Worm (Caenorhabditis elegans) whole organism, L1 larva: ENCODE results near the gene T13C2.2.

Source experiments
- aly-2 ChIP-seq: fragments of 150-350 bp; optimal IDR thresholded peaks from 2 replicates; lab custom pipeline; 2014; ENCODE audit warnings: missing biosample characterization, missing genetic modification characterization
- efl-3 ChIP-seq: fragments of 200-800 bp; sonication (Bioruptor generic); optimal IDR thresholded peaks from 2 replicates; lab custom pipeline; 2018; ENCODE audit warnings: mild to moderate bottlenecking, missing genetic modification characterization, missing compliant biosample characterization
- egl-27 ChIP-seq, 2 experiments: fragments of 150-350 bp in 1 of 2; sonication (generic microtip); optimal IDR thresholded peaks; 3 replicates each; lab custom pipeline; 2017 to 2018; ENCODE audit warnings: missing biosample characterization in 2 of 2, missing genetic modification characterization in 2 of 2, missing genetic modification reagents in 2 of 2
- fkh-10 ChIP-seq: sonication (generic microtip); optimal IDR thresholded peaks from 2 replicates; lab custom pipeline; 2017; ENCODE audit warnings: missing biosample characterization, missing genetic modification reagents, missing genetic modification characterization
- hpl-2 ChIP-seq: fragments of 150-350 bp; optimal IDR thresholded peaks from 2 replicates; lab custom pipeline; 2014; ENCODE audit warnings: missing biosample characterization, missing genetic modification reagents, missing genetic modification characterization
- lin-13 ChIP-seq: fragments of 150-350 bp; optimal IDR thresholded peaks from 2 replicates; lab custom pipeline; 2014; ENCODE audit warnings: missing biosample characterization, missing genetic modification reagents, missing genetic modification characterization
- lin-39 ChIP-seq: fragments of 150-350 bp; optimal IDR thresholded peaks from 2 replicates; lab custom pipeline; 2014; ENCODE audit warnings: missing biosample characterization, missing genetic modification reagents, missing genetic modification characterization
- nhr-77 ChIP-seq: fragments of 150-350 bp; optimal IDR thresholded peaks from 2 replicates; lab custom pipeline; 2014; ENCODE audit warnings: missing biosample characterization, missing genetic modification characterization
- tbx-2 ChIP-seq: sonication (generic microtip); optimal IDR thresholded peaks from 2 replicates; lab custom pipeline; 2016; ENCODE audit warnings: missing genetic modification characterization, missing compliant biosample characterization
- unc-130 ChIP-seq: fragments of 150-350 bp; optimal IDR thresholded peaks from 2 replicates; lab custom pipeline; 2017; ENCODE audit warnings: missing biosample characterization, missing genetic modification characterization, inconsistent platforms
- vab-15 ChIP-seq: sonication (generic microtip); optimal IDR thresholded peaks from 2 replicates; lab custom pipeline; 2017; ENCODE audit warnings: missing genotype, mild to moderate bottlenecking, missing genetic modification characterization, missing compliant biosample characterization
- xbp-1 ChIP-seq: sonication (generic microtip); optimal IDR thresholded peaks from 2 replicates; lab custom pipeline; 2016; ENCODE audit warnings: missing genetic modification characterization, missing compliant biosample characterization
- zag-1 ChIP-seq: fragments of 150-350 bp; optimal IDR thresholded peaks from 2 replicates; lab custom pipeline; 2014; ENCODE audit warnings: missing biosample characterization, missing genetic modification characterization
- ztf-4 ChIP-seq: fragments of 150-350 bp; optimal IDR thresholded peaks from 2 replicates; lab custom pipeline; 2014; ENCODE audit warnings: missing biosample characterization, missing genetic modification characterization

DNA sequence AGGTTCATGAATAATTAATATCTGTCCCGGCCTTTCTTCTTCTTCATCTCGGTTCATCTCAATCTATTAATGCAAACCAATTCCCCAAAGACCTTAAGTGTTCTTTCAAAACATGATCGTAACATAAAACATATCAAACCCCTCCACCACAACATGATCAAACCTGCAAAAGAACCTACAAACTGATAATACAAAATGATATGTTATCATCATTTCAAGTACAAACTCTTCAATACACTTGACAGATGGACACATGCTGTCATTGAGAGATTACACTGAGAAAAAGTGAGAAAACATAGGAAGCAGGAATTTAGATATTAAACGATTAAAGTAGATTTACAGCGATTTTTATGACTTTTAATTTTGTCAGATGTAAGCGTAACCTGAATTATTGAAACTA, 32.5 kb downstream of the T13C2.2 start:
- TF ChIP-seq nhr-77 (tag; lab: Kevin White, UChicago) (no peak), xbp-1 (tag; lab: Kevin White, UChicago) (no peak), lin-13 (GFP tag; lab: Kevin White, UChicago) (no peak), aly-2 (tag; lab: Kevin White, UChicago) (no peak), tbx-2 (no peak), egl-27 (tag; optimal IDR thresholded peaks at IDR 0.05; lab: Kevin White, UChicago) (no peak), efl-3 (GFP tag; lab: Kevin White, UChicago) (no peak), vab-15 (no peak), zag-1 (tag; lab: Kevin White, UChicago) (no peak), hpl-2 (GFP tag; lab: Kevin White, UChicago) (no peak), ztf-4 (no peak), fkh-10 (GFP tag; lab: Kevin White, UChicago) (no peak), lin-39 (no peak), unc-130 (no peak)
